Worm (Caenorhabditis elegans) whole organism, L2 larva: Measurements from ENCODE around the gene fbxb-11.

ENCODE experiments used
- C34F6.9 ChIP-seq: fragments of 150-350 bp; optimal IDR thresholded peaks from 2 replicates; lab custom pipeline; 2014; ENCODE audit warnings: missing biosample characterization, missing genetic modification characterization
- F13H6.1 ChIP-seq: sonication (generic microtip); optimal IDR thresholded peaks from 2 replicates; lab custom pipeline; 2016; ENCODE audit warnings: missing genetic modification characterization, missing compliant biosample characterization
- R02D3.7 ChIP-seq: fragments of 150-350 bp; optimal IDR thresholded peaks from 2 replicates; lab custom pipeline; 2014; ENCODE audit warnings: missing biosample characterization, missing genetic modification characterization
- Y55F3AM.14 ChIP-seq: fragments of 200-800 bp; sonication (Bioruptor generic); optimal IDR thresholded peaks from 2 replicates; lab custom pipeline; 2018; ENCODE audit warnings: mild to moderate bottlenecking, missing genetic modification characterization, missing compliant biosample characterization
- ZK546.5 ChIP-seq: sonication (generic microtip); optimal IDR thresholded peaks from 2 replicates; lab custom pipeline; 2017; ENCODE audit warnings: missing biosample characterization, missing genetic modification characterization
- alr-1 ChIP-seq: fragments of 150-350 bp; optimal IDR thresholded peaks from 2 replicates; lab custom pipeline; 2014; ENCODE audit warnings: missing biosample characterization, missing genetic modification characterization
- aly-2 ChIP-seq: fragments of 150-350 bp; optimal IDR thresholded peaks from 2 replicates; lab custom pipeline; 2014; ENCODE audit warnings: missing biosample characterization, missing genetic modification characterization
- ama-1 ChIP-seq: fragments of 150-350 bp; optimal IDR thresholded peaks from 2 replicates; lab custom pipeline; 2018; ENCODE audit warnings: inconsistent platforms
- blmp-1 ChIP-seq: sonication (generic microtip); optimal IDR thresholded peaks from 2 replicates; lab custom pipeline; 2017; ENCODE audit warnings: missing genetic modification characterization, mild to moderate bottlenecking, missing compliant biosample characterization, antibody characterized with exemption, moderate library complexity; ENCODE audit not compliant: insufficient read depth
- ceh-16 ChIP-seq: fragments of 150-350 bp; optimal IDR thresholded peaks from 2 replicates; lab custom pipeline; 2014; ENCODE audit warnings: missing biosample characterization, missing genetic modification characterization
- ceh-82 ChIP-seq: fragments of 150-350 bp; optimal IDR thresholded peaks from 2 replicates; lab custom pipeline; 2014; ENCODE audit warnings: missing biosample characterization, missing genetic modification characterization
- dmd-4 ChIP-seq: sonication (generic microtip); optimal IDR thresholded peaks from 2 replicates; lab custom pipeline; 2017; ENCODE audit warnings: missing biosample characterization, missing genetic modification characterization
- egl-27 ChIP-seq: sonication (generic microtip); optimal IDR thresholded peaks from 3 replicates; lab custom pipeline; 2017; ENCODE audit warnings: missing biosample characterization, missing genetic modification reagents, missing genetic modification characterization
- elt-1 ChIP-seq: fragments of 150-350 bp; optimal IDR thresholded peaks from 2 replicates; lab custom pipeline; 2014; ENCODE audit warnings: missing biosample characterization, missing genetic modification characterization
- gmeb-1 ChIP-seq: fragments of 150-350 bp; optimal IDR thresholded peaks from 2 replicates; lab custom pipeline; 2014; ENCODE audit warnings: missing biosample characterization, missing genetic modification characterization
- lin-11 ChIP-seq: fragments of 150-350 bp; sonication (generic microtip); optimal IDR thresholded peaks from 2 replicates; lab custom pipeline; 2014; ENCODE audit warnings: missing biosample characterization, missing genetic modification characterization, inconsistent platforms, mixed read lengths
- lin-39 ChIP-seq: fragments of 150-350 bp; optimal IDR thresholded peaks from 2 replicates; lab custom pipeline; 2014; ENCODE audit warnings: missing biosample characterization, missing genetic modification reagents, missing genetic modification characterization
- lsy-2 ChIP-seq, 2 experiments: fragments of 150-350 bp in 1 of 2; sonication (generic microtip) in 1 of 2; optimal IDR thresholded peaks; 2 replicates each; lab custom pipeline; 2014 to 2017; ENCODE audit warnings: missing biosample characterization in 2 of 2, missing genetic modification characterization in 2 of 2
- mab-5 ChIP-seq: fragments of 150-350 bp; optimal IDR thresholded peaks from 2 replicates; lab custom pipeline; 2014; ENCODE audit warnings: missing biosample characterization, missing genetic modification characterization
- mbf-1 ChIP-seq: sonication (generic microtip); optimal IDR thresholded peaks from 2 replicates; lab custom pipeline; 2017; ENCODE audit warnings: missing biosample characterization, missing genetic modification characterization
- mdl-1 ChIP-seq, 2 experiments: fragments of 150-350 bp in 1 of 2; sonication (generic microtip) in 1 of 2; optimal IDR thresholded peaks; 2 replicates each; lab custom pipeline; 2017; ENCODE audit warnings: missing biosample characterization in 2 of 2, missing genetic modification characterization in 2 of 2
- nhr-11 ChIP-seq: fragments of 150-350 bp; optimal IDR thresholded peaks from 2 replicates; lab custom pipeline; 2014; ENCODE audit warnings: missing biosample characterization, missing genetic modification characterization
- nhr-12 ChIP-seq: fragments of 150-350 bp; optimal IDR thresholded peaks from 2 replicates; lab custom pipeline; 2014; ENCODE audit warnings: missing biosample characterization, missing genetic modification characterization
- nhr-129 ChIP-seq: fragments of 150-350 bp; optimal IDR thresholded peaks from 2 replicates; lab custom pipeline; 2014; ENCODE audit warnings: missing biosample characterization, missing genetic modification characterization
- nhr-21 ChIP-seq: fragments of 150-350 bp; optimal IDR thresholded peaks from 2 replicates; lab custom pipeline; 2014; ENCODE audit warnings: missing biosample characterization, missing genetic modification characterization
- nhr-23 ChIP-seq: fragments of 150-350 bp; optimal IDR thresholded peaks from 2 replicates; lab custom pipeline; 2014; ENCODE audit warnings: missing biosample characterization, missing genetic modification reagents, missing genetic modification characterization
- nhr-237 ChIP-seq: fragments of 150-350 bp; optimal IDR thresholded peaks from 2 replicates; lab custom pipeline; 2014; ENCODE audit warnings: missing biosample characterization, missing genetic modification characterization
- nhr-6 ChIP-seq: fragments of 150-350 bp; optimal IDR thresholded peaks from 2 replicates; lab custom pipeline; 2014; ENCODE audit warnings: missing biosample characterization, missing genetic modification characterization
- nhr-77 ChIP-seq: fragments of 150-350 bp; optimal IDR thresholded peaks from 2 replicates; lab custom pipeline; 2014; ENCODE audit warnings: missing biosample characterization, missing genetic modification characterization
- sem-4 ChIP-seq: fragments of 150-350 bp; optimal IDR thresholded peaks from 2 replicates; lab custom pipeline; 2014; ENCODE audit warnings: missing biosample characterization, missing genetic modification reagents, missing genetic modification characterization
- skn-1 ChIP-seq: sonication (generic microtip); optimal IDR thresholded peaks from 2 replicates; lab custom pipeline; 2017; ENCODE audit warnings: missing biosample characterization, missing genetic modification characterization
- sma-3 ChIP-seq: sonication (generic microtip); optimal IDR thresholded peaks from 2 replicates; lab custom pipeline; 2016; ENCODE audit warnings: missing genetic modification reagents, missing genetic modification characterization, missing compliant biosample characterization
- sma-9 ChIP-seq, 2 experiments: fragments of 150-350 bp in 1 of 2; sonication (generic microtip) in 1 of 2; optimal IDR thresholded peaks; 2 replicates each; lab custom pipeline; 2014 to 2016; ENCODE audit warnings: missing genetic modification characterization in 2 of 2, mild to moderate bottlenecking in 1 of 2, missing biosample characterization in 1 of 2, missing compliant biosample characterization in 1 of 2, missing genetic modification reagents in 1 of 2, moderate library complexity in 1 of 2
- unc-39 ChIP-seq: fragments of 150-350 bp; optimal IDR thresholded peaks from 2 replicates; lab custom pipeline; 2014; ENCODE audit warnings: missing biosample characterization, missing genetic modification characterization
- unc-55 ChIP-seq: fragments of 150-350 bp; sonication (generic microtip); optimal IDR thresholded peaks from 3 replicates; lab custom pipeline; 2014; ENCODE audit warnings: missing biosample characterization, missing genetic modification reagents, missing genetic modification characterization
- unc-62 ChIP-seq: fragments of 150-350 bp; optimal IDR thresholded peaks from 2 replicates; lab custom pipeline; 2014; ENCODE audit warnings: missing biosample characterization, missing genetic modification reagents, missing genetic modification characterization
- zag-1 ChIP-seq: fragments of 150-350 bp; optimal IDR thresholded peaks from 2 replicates; lab custom pipeline; 2014; ENCODE audit warnings: missing biosample characterization, missing genetic modification characterization
- ztf-1 ChIP-seq: fragments of 200-800 bp; sonication (Bioruptor generic); conservative IDR thresholded peaks from 2 replicates; pipeline ENCODE4 v1.3.6; 2022; ENCODE audit warnings: missing genetic modification characterization, missing compliant biosample characterization
- ztf-11 ChIP-seq: sonication (generic microtip); optimal IDR thresholded peaks from 2 replicates; lab custom pipeline; 2017; ENCODE audit warnings: missing biosample characterization, missing genetic modification characterization
- ztf-4 ChIP-seq: fragments of 150-350 bp; optimal IDR thresholded peaks from 2 replicates; lab custom pipeline; 2014; ENCODE audit warnings: missing biosample characterization, missing genetic modification characterization

Gene fbxb-11

DNA sequence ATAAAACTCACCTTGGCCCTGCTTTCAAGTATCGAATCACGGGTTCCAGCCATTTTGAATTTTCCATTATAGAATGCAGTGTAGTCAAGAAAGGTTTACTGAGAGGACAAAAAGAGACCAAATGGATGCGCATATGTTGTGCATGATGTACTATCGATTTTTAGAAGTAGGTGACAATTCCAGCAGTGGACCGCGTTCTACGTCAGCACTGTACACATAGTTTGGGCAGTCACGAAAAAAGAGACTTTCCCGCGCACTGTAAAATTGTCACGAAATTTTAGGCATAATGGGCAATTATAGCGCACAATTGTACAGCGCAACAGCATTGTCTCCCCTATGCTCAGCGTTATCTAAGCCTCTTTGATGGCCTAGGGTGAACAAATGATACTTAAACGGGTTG is 33.4 kb upstream of the fbxb-11 start, which contains the start of gene fbxc-22:
TSS of gene fbxc-22 (minus strand) at position 101 of the 400 bp plus-strand sequence.
- TF ChIP-seq mab-5 (no peak), ZK546.5 (tag; lab: Kevin White, UChicago) (no peak), sma-3 (GFP tag; lab: Kevin White, UChicago) (no peak), lin-11 (tag; lab: Kevin White, UChicago) (no peak), C34F6.9 (tag; lab: Kevin White, UChicago) (no peak), unc-55 (GFP tag; lab: Kevin White, UChicago) (no peak), ztf-4 (tag; lab: Kevin White, UChicago) (no peak), egl-27 (tag; lab: Kevin White, UChicago) (no peak), F13H6.1 (tag; lab: Kevin White, UChicago) (no peak)

DNA sequence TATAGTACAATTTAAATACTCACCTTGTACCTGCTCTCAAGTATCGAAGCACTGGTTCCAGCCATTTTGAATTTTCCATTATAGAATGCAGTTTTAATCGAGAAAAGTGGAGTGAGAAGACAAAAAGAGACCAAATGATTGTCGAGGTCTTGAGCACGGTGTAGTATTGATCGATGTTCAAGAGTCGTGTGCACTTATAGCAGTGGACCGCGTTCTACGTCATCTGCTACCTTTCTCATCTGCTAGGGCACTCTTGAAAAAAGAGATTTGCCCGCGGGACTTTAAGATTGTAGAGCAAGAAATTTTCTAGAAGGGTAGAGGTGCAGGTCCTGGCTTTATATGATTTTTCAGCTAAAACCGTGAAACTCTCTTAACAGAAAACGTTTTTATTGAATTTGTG is 31.6 kb upstream of the fbxb-11 start, which contains the start of gene fbxc-21:
TSS of gene fbxc-21 (minus strand) at position 101 of the 400 bp plus-strand sequence.
- TF ChIP-seq nhr-129 (tag; lab: Kevin White, UChicago) (no peak), nhr-23 (tag; lab: Kevin White, UChicago) (no peak), alr-1 (tag; lab: Kevin White, UChicago) (no peak), blmp-1 (tag; lab: Kevin White, UChicago) (no peak), zag-1 (no peak), lsy-2 (tag; optimal IDR thresholded peaks at IDR 0.05; lab: Kevin White, UChicago) (no peak), C34F6.9 (tag; lab: Kevin White, UChicago) (no peak), ztf-1 (GFP tag; lab: Robert Waterston, UW) (no peak)
- TF ChIP-seq, all 48 proteins: peak for 0

DNA sequence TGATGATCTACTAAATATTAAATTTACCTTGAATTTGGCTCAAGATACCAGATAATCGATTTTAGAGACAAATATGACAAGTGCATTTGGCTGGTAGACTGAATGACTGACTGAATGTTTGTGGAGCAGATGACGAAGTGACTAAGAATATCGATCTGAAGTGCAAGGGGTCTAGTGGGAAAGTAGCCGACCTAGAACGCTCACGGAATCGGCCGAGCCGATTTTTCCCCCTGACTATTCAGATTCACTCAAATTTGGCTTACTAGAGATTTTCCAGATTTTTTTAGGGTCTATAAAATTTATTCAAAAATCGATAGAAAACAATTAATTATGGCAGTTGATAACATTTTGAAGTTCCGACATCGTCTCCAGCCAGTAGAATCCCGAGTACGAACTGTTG is 29.9 kb upstream of the fbxb-11 start, which contains the start of gene fbxc-26:
TSS of gene fbxc-26 (minus strand) at position 101 of the 400 bp plus-strand sequence.
- TF ChIP-seq nhr-237, result no peak
- no peak for TF ChIP-seq nhr-11 (tag; lab: Kevin White, UChicago)
- no peak for TF ChIP-seq lin-11 (tag; lab: Kevin White, UChicago)
- no peak for TF ChIP-seq gmeb-1 (tag; lab: Kevin White, UChicago)
- no peak for TF ChIP-seq R02D3.7 (tag; lab: Kevin White, UChicago)
- no peak for TF ChIP-seq blmp-1 (tag; lab: Kevin White, UChicago)
- no peak for TF ChIP-seq mdl-1 (tag; optimal IDR thresholded peaks at IDR 0.05; lab: Kevin White, UChicago)
- no peak for TF ChIP-seq zag-1
- no peak for TF ChIP-seq lin-39 (tag; lab: Kevin White, UChicago)
- TF ChIP-seq skn-1, result no peak
- TF ChIP-seq ztf-4 (tag; lab: Kevin White, UChicago), result no peak
- no peak for TF ChIP-seq sma-9 (GFP tag; optimal IDR thresholded peaks at IDR 0.05; lab: Kevin White, UChicago)
- no peak for TF ChIP-seq sma-9 (tag; optimal IDR thresholded peaks at IDR 0.05; lab: Kevin White, UChicago)
- TF ChIP-seq nhr-77 (tag; lab: Kevin White, UChicago), result no peak

DNA sequence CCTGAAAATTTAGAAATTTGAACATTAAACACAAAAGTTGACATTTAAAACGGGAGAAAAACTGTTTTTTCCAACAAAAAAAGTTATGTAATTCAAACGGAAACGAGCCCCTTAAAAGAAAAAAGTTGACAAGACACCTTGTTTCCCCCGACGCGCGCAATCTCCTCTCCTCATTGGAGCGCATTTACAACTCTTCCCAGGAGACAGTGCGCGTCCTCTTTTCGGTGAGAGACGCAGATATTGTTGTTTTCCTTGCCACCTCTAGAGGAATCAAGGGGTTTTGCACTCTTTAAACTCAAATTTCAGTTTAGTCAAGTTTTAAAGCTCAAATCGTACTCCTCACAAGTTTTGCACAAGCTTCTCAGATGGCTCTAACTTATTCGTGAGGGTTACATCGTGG is 28.6 kb upstream of the fbxb-11 start, which contains the start of gene F58E1.13:
TSS of gene F58E1.13 (minus strand) at position 12 of the 400 bp plus-strand sequence.
- TF ChIP-seq mbf-1, result no peak
- no peak for TF ChIP-seq dmd-4 (tag; lab: Kevin White, UChicago)
- TF ChIP-seq nhr-23 (tag; lab: Kevin White, UChicago), result no peak
- TF ChIP-seq mdl-1 (tag; optimal IDR thresholded peaks at IDR 0.05; lab: Kevin White, UChicago), result no peak

ce11 chrII:1703363-1703762 is 21.1 kb upstream of the fbxb-11 start, which contains the start of gene fbxb-47:
Gene fbxb-47 (minus strand): TSS chrII:1703463.
- TF ChIP-seq ceh-82 (tag; lab: Kevin White, UChicago) (no peak), unc-39 (tag; lab: Kevin White, UChicago) (no peak), Y55F3AM.14 (no peak), nhr-237 (no peak), sem-4 (no peak)

- TF ChIP-seq nhr-23 (tag; lab: Kevin White, UChicago) (no peak), lin-39 (tag; lab: Kevin White, UChicago) (no peak), ztf-4 (tag; lab: Kevin White, UChicago) (no peak), ceh-16 (tag; lab: Kevin White, UChicago) (no peak), sma-3 (GFP tag; lab: Kevin White, UChicago) (no peak), zag-1 (no peak), aly-2 (tag; lab: Kevin White, UChicago) (no peak), ama-1 (no peak), nhr-12 (tag; lab: Kevin White, UChicago) (no peak), nhr-21 (tag; lab: Kevin White, UChicago) (no peak), egl-27 (tag; lab: Kevin White, UChicago) (no peak), ztf-11 (tag; lab: Kevin White, UChicago) (no peak), elt-1 (tag; lab: Kevin White, UChicago) (no peak), Y55F3AM.14 (no peak), nhr-6 (tag; lab: Kevin White, UChicago) (no peak), blmp-1 (tag; lab: Kevin White, UChicago) (no peak), unc-62 (GFP tag; lab: Kevin White, UChicago) (no peak), ztf-1 (GFP tag; lab: Robert Waterston, UW) (no peak), R02D3.7 (tag; lab: Kevin White, UChicago) (no peak)
Observed at ce11 chrII:1706385-1706784, 18.0 kb upstream of the fbxb-11 start, which contains the start of gene sdz-18. Gene sdz-18 (minus strand): TSS chrII:1706485.
